Fruit fly (Drosophila melanogaster): ENCODE measurements around the gene CG18094.

The CG18094 gene

DNA sequence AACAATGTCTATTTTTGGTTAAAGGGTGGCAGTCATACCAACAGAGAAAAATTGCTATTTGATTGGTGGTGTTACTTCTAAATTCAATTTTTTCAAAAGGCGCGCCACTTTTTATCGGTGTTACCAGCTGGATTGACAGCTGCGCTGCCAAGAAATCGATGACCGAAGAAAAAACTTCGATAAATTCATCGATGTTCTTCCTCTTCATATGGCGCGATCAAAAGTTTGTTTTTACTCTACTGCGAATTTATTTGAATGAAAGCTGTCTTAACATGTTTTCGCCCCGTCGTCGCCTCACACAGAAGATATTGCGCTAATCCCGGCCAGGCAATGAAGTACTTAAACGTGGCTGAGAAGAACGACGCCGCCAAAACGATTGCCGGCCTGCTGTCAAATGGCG is 7.9 kb downstream of the CG18094 start, which contains the start of gene Top3alpha:
Gene Top3alpha (plus strand): TSS at position 186 of the 400 bp plus-strand sequence.
- TF ChIP-seq bab1 (GFP tag; optimal IDR thresholded peaks at IDR 0.05): peak; percentile 29
- TF ChIP-seq CG14711 (tag; optimal IDR thresholded peaks at IDR 0.05): no peak
- no peak for TF ChIP-seq pad (GFP tag; optimal IDR thresholded peaks at IDR 0.05)

DNA sequence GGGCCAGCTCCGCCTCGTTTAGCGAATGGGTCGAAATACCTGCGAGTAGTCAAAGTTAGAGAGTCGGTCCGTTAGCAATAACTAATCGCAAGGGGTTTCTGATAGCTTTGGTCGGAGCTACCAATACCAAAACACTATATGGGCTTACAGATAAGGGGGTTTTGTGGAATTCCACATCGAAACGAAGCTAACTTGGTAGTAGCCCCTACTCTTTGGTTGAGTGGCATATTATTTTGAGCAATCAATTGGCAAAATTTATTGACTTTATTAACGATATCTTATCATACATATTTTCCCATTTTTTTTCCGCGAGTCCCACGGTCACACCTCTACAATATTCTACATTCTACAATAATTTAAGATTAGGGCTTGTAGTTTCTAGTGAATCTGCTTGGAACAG is 16.3 kb downstream of the CG18094 start:
- TF ChIP-seq CG5204 (GFP tag; optimal IDR thresholded peaks at IDR 0.05) (no peak), ovo (GFP tag; optimal IDR thresholded peaks at IDR 0.05) (no peak), kay (GFP tag; ENCODE audit: borderline replicate concordance) (no peak), CG12768 (GFP tag; optimal IDR thresholded peaks at IDR 0.05) (no peak), CG33017 (tag; optimal IDR thresholded peaks at IDR 0.05) (no peak), CG14711 (tag; optimal IDR thresholded peaks at IDR 0.05) (no peak), CG7045 (GFP tag; optimal IDR thresholded peaks at IDR 0.05) (no peak), bab1 (GFP tag; optimal IDR thresholded peaks at IDR 0.05) (no peak), Clk (GFP tag; optimal IDR thresholded peaks at IDR 0.05) (no peak), tj (GFP tag; optimal IDR thresholded peaks at IDR 0.05) (no peak), CG11617 (GFP tag; optimal IDR thresholded peaks at IDR 0.05) (no peak), Crg-1 (GFP tag; optimal IDR thresholded peaks at IDR 0.05) (no peak)

DNA sequence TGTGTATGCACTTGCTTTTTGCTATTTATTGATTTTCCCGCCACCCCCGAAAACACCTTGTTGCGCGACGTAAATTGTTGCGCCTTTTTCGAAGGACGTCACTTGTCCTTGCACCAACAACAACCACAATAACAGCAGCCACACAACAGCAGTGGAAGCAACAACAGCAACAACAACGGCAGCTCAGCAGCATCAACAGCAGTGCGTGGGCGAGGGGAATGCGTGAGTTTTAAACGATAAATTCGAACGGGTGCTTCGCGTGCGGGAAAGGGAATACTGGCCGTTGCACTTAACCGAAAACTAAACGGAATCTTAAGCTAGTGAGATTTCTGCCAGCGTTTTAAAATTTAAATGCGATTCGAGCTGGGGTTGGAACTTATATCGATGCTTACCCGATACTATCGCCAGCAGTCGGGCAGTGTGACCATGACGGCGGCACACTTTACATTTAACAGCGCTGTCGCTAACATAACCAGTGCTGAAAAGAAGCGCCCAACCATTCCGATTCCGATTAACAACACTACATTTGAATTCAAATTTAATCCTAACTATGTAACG is 18.4 kb downstream of the CG18094 start, which contains the start of gene cyst:
Gene cyst (minus strand): TSS at position 404 of the 558 bp plus-strand sequence.
- peak; percentile 61 for TF ChIP-seq Hr96 (GFP tag; optimal IDR thresholded peaks at IDR 0.05)
- TF ChIP-seq tj (GFP tag; optimal IDR thresholded peaks at IDR 0.05): peak; percentile 52
- TF ChIP-seq kay (GFP tag; ENCODE audit: borderline replicate concordance): no peak
- peak; percentile 53 for TF ChIP-seq CG7101 (tag; optimal IDR thresholded peaks at IDR 0.05)
- peak; percentile 44 for TF ChIP-seq bab1 (GFP tag; optimal IDR thresholded peaks at IDR 0.05)
- TF ChIP-seq cnc (optimal IDR thresholded peaks at IDR 0.05): no peak
- peak; percentile 29 for TF ChIP-seq CG5204 (GFP tag; optimal IDR thresholded peaks at IDR 0.05)
- TF ChIP-seq CG33017 (tag; optimal IDR thresholded peaks at IDR 0.05): peak; percentile 3
- TF ChIP-seq CG14711 (tag; optimal IDR thresholded peaks at IDR 0.05): peak; percentile 13
- TF ChIP-seq ovo (GFP tag; optimal IDR thresholded peaks at IDR 0.05): peak; percentile 45
- TF ChIP-seq CG7045 (GFP tag; optimal IDR thresholded peaks at IDR 0.05): peak; percentile 6
- TF ChIP-seq toe (GFP tag; optimal IDR thresholded peaks at IDR 0.05): peak; percentile 42
- TF ChIP-seq Crg-1 (GFP tag; optimal IDR thresholded peaks at IDR 0.05): peak; percentile 74
- TF ChIP-seq CG12768 (GFP tag; optimal IDR thresholded peaks at IDR 0.05): no peak
- no peak for TF ChIP-seq Clk (GFP tag; optimal IDR thresholded peaks at IDR 0.05)
- peak; percentile 70 for TF ChIP-seq pad (GFP tag; optimal IDR thresholded peaks at IDR 0.05)
- TF ChIP-seq CG11617 (GFP tag; optimal IDR thresholded peaks at IDR 0.05): peak; percentile 10
- TF ChIP-seq cic (GFP tag; optimal IDR thresholded peaks at IDR 0.05): peak; percentile 37
- TF ChIP-seq Mnt (GFP tag; optimal IDR thresholded peaks at IDR 0.05): peak; percentile 60
- TF ChIP-seq CG1620 (GFP tag; optimal IDR thresholded peaks at IDR 0.05): peak; percentile 75

DNA sequence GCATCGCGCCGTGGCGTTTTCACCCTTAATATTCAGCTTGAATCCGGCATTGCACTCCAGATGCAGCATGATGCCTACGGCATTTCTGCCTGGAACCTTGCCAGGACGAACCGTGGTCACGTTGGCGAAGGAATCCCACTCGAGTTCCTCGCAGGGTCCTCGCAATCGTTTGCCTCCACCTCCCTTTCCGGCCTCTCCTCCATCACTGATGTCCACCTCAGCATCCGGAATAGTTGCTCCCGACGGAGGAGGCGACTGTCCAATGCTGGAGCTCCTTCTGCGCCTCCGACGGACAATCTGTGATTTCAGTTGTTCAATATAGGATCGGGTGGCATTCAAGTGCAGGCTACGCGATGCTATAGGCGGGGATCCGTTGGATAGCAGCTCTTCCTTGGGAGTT is 22.1 kb downstream of the CG18094 start:
- no peak for TF ChIP-seq CG33017 (tag; optimal IDR thresholded peaks at IDR 0.05)
- no peak for TF ChIP-seq CG11617 (GFP tag; optimal IDR thresholded peaks at IDR 0.05)
- TF ChIP-seq CG12768 (GFP tag; optimal IDR thresholded peaks at IDR 0.05): no peak
- no peak for TF ChIP-seq CG1620 (GFP tag; optimal IDR thresholded peaks at IDR 0.05)
- TF ChIP-seq cnc (optimal IDR thresholded peaks at IDR 0.05): no peak
- no peak for TF ChIP-seq Mnt (GFP tag; optimal IDR thresholded peaks at IDR 0.05)
- TF ChIP-seq Hr96 (GFP tag; optimal IDR thresholded peaks at IDR 0.05): no peak
- no peak for TF ChIP-seq ovo (GFP tag; optimal IDR thresholded peaks at IDR 0.05)
- TF ChIP-seq Crg-1 (GFP tag; optimal IDR thresholded peaks at IDR 0.05): no peak
- no peak for TF ChIP-seq toe (GFP tag; optimal IDR thresholded peaks at IDR 0.05)
- TF ChIP-seq cic (GFP tag; optimal IDR thresholded peaks at IDR 0.05): no peak
- no peak for TF ChIP-seq CG7045 (GFP tag; optimal IDR thresholded peaks at IDR 0.05)
- no peak for TF ChIP-seq CG14711 (tag; optimal IDR thresholded peaks at IDR 0.05)
- TF ChIP-seq CG7101 (tag; optimal IDR thresholded peaks at IDR 0.05): no peak
- no peak for TF ChIP-seq Clk (GFP tag; optimal IDR thresholded peaks at IDR 0.05)
- TF ChIP-seq kay (GFP tag; ENCODE audit: borderline replicate concordance): no peak
- TF ChIP-seq CG5204 (GFP tag; optimal IDR thresholded peaks at IDR 0.05): no peak
- no peak for TF ChIP-seq bab1 (GFP tag; optimal IDR thresholded peaks at IDR 0.05)
- no peak for TF ChIP-seq tj (GFP tag; optimal IDR thresholded peaks at IDR 0.05)

DNA sequence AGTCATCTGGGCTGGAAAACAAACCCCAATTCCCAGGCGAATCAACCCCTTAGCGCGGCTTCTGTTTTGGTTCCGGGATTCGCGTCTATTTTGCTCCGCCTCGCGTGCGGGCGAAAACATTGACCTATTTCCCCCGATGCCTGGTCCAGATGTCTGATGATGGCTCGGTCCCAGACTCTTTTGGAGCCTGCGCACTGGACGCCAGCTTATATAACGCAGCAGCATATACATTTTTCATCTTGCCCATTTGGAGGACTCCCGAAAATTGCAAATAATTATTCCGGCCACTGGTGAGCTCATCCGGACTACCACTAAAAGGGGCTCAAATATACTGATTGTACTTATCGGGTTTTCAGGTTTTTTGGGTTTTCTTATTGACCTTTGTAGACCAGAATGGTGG is 26.0 kb downstream of the CG18094 start:
- TF ChIP-seq toe (GFP tag; optimal IDR thresholded peaks at IDR 0.05) (no peak), CG12768 (GFP tag; optimal IDR thresholded peaks at IDR 0.05) (no peak), cic (GFP tag; optimal IDR thresholded peaks at IDR 0.05) (no peak), ovo (GFP tag; optimal IDR thresholded peaks at IDR 0.05) (no peak), CG5204 (GFP tag; optimal IDR thresholded peaks at IDR 0.05) (no peak), CG1620 (GFP tag; optimal IDR thresholded peaks at IDR 0.05) (no peak), Hr96 (GFP tag; optimal IDR thresholded peaks at IDR 0.05) (no peak), CG7045 (GFP tag; optimal IDR thresholded peaks at IDR 0.05) (no peak), Crg-1 (GFP tag; optimal IDR thresholded peaks at IDR 0.05) (no peak), Mnt (GFP tag; optimal IDR thresholded peaks at IDR 0.05) (no peak), CG14711 (tag; optimal IDR thresholded peaks at IDR 0.05) (no peak)

DNA sequence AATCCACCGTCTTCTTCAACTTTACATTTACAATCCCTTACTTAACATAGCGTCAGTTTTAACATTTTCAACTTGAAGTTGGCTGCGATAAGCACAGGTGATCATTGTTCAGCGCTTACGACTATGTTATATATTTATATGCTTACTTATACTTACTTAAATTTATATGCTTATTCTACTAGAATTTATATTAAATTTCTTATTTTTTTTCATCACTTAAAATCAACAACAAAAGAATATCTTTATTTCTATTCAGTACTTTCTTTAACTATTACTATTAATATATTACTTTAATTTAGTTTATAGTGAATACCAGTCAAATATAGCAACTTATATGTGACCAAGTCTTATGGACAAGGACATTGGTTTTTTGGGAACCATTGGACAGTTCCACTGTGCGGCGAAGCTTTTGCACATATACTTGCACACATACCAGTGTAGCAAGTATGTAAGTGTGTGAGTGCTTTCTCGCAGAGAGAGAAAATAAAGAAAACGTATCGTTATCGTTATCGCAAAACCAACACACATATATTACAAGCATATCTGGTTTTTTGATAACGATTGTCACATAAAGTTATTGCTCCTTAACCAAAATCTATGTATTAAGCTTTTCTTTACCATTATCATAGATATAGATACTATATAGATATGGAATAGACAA is 27.2 kb downstream of the CG18094 start, which contains the start of gene Hasp:
Gene Hasp (minus strand): TSS at position 51 of the 661 bp plus-strand sequence.
- peak; percentile 8 for TF ChIP-seq CG14711 (tag; optimal IDR thresholded peaks at IDR 0.05)
- TF ChIP-seq CG5204 (GFP tag; optimal IDR thresholded peaks at IDR 0.05): peak; percentile 25
- no peak for TF ChIP-seq cnc (optimal IDR thresholded peaks at IDR 0.05)
- TF ChIP-seq cic (GFP tag; optimal IDR thresholded peaks at IDR 0.05): no peak
- TF ChIP-seq CG7045 (GFP tag; optimal IDR thresholded peaks at IDR 0.05): peak; percentile 25
